Worm (Caenorhabditis elegans) whole organism, L4 larva: ENCODE measurements around the gene bath-45.

Experiments used
- D1046.2 ChIP-seq: fragments of 200-800 bp; sonication (Bioruptor generic); IDR thresholded peaks from 2 replicates; pipeline ENCODE4 v1.3.6; 2022; ENCODE audit warnings: missing genetic modification characterization, missing compliant biosample characterization
- F37D6.2 ChIP-seq: sonication (generic microtip); optimal IDR thresholded peaks from 2 replicates; lab custom pipeline; 2016; ENCODE audit warnings: mild to moderate bottlenecking, missing genetic modification characterization, missing compliant biosample characterization
- T26A8.4 ChIP-seq: fragments of 200-800 bp; sonication (Bioruptor generic); IDR thresholded peaks from 2 replicates; pipeline ENCODE4 v1.3.6; 2022; ENCODE audit warnings: missing genetic modification characterization, missing compliant biosample characterization
- Y75B8A.6 ChIP-seq: fragments of 200-800 bp; sonication (Bioruptor generic); IDR thresholded peaks from 2 replicates; pipeline ENCODE4 v1.3.6; 2022; ENCODE audit warnings: missing genetic modification reagents, missing genetic modification characterization, missing compliant biosample characterization
- ZK546.5 ChIP-seq, 2 experiments: sonication (generic microtip); optimal IDR thresholded peaks; 2 replicates each; lab custom pipeline; 2017; ENCODE audit warnings: missing biosample characterization in 2 of 2, missing genetic modification characterization in 2 of 2
- aha-1 ChIP-seq: fragments of 150-350 bp; peaks from one replicate; lab custom pipeline; 2014; ENCODE audit warnings: missing biosample characterization, missing genetic modification characterization
- ama-1 ChIP-seq: fragments of 150-350 bp; optimal IDR thresholded peaks from 2 replicates; lab custom pipeline; 2014; ENCODE audit warnings: inconsistent platforms, mixed read lengths
- attf-4 ChIP-seq: sonication (generic microtip); optimal IDR thresholded peaks from 3 replicates; lab custom pipeline; 2017; ENCODE audit warnings: missing biosample characterization, missing genetic modification characterization
- ceh-82 ChIP-seq: sonication (generic microtip); optimal IDR thresholded peaks from 2 replicates; lab custom pipeline; 2017; ENCODE audit warnings: missing biosample characterization, missing genetic modification characterization
- ces-1 ChIP-seq: fragments of 150-350 bp; sonication (generic microtip); optimal IDR thresholded peaks from 4 replicates; lab custom pipeline; 2014; ENCODE audit warnings: missing biosample characterization, missing genetic modification reagents, missing genetic modification characterization
- cey-2 ChIP-seq: sonication (generic microtip); optimal IDR thresholded peaks from 3 replicates; lab custom pipeline; 2017; ENCODE audit warnings: missing genetic modification characterization, mild to moderate bottlenecking, missing compliant biosample characterization, antibody characterized with exemption, borderline replicate concordance; ENCODE audit not compliant: insufficient read depth
- ctbp-1 ChIP-seq: fragments of 200-800 bp; sonication (Bioruptor generic); IDR thresholded peaks from 2 replicates; pipeline ENCODE4 v1.3.6; 2022; ENCODE audit warnings: missing genetic modification reagents, missing genetic modification characterization, missing compliant biosample characterization
- daf-12 ChIP-seq: fragments of 150-350 bp; optimal IDR thresholded peaks from 2 replicates; lab custom pipeline; 2014; ENCODE audit warnings: missing biosample characterization, missing genetic modification reagents, missing genetic modification characterization
- daf-19 ChIP-seq: fragments of 200-800 bp; sonication (Bioruptor generic); conservative IDR thresholded peaks from 2 replicates; pipeline ENCODE4 v1.3.6; 2022; ENCODE audit warnings: missing genetic modification characterization, missing compliant biosample characterization
- dmd-6 ChIP-seq: fragments of 200-800 bp; sonication (Bioruptor generic); IDR thresholded peaks from 2 replicates; pipeline ENCODE4 v1.3.6; 2022; ENCODE audit warnings: missing genetic modification reagents, missing genetic modification characterization, missing compliant biosample characterization
- dmd-8 ChIP-seq: fragments of 200-800 bp; sonication (Bioruptor generic); IDR thresholded peaks from 2 replicates; pipeline ENCODE4 v1.3.6; 2022; ENCODE audit warnings: missing genetic modification characterization, missing compliant biosample characterization
- dmd-9 ChIP-seq: fragments of 200-800 bp; sonication (Bioruptor generic); IDR thresholded peaks from 2 replicates; pipeline ENCODE4 v1.3.6; 2022; ENCODE audit warnings: missing genetic modification reagents, missing genetic modification characterization, missing compliant biosample characterization
- dpl-1 ChIP-seq: fragments of 150-350 bp; optimal IDR thresholded peaks from 2 replicates; lab custom pipeline; 2014; ENCODE audit warnings: missing biosample characterization, missing genetic modification reagents, missing genetic modification characterization
- duxl-1 ChIP-seq: sonication (generic microtip); optimal IDR thresholded peaks from 2 replicates; lab custom pipeline; 2016; ENCODE audit warnings: mild to moderate bottlenecking, missing genetic modification characterization, moderate library complexity, missing compliant biosample characterization; ENCODE audit not compliant: poor library complexity
- egl-43 ChIP-seq: fragments of 200-800 bp; sonication (Bioruptor generic); IDR thresholded peaks from 2 replicates; pipeline ENCODE4 v1.3.6; 2022; ENCODE audit warnings: missing genetic modification reagents, missing genetic modification characterization, missing compliant biosample characterization
- gei-8 ChIP-seq: fragments of 200-800 bp; sonication (Bioruptor generic); optimal IDR thresholded peaks from 2 replicates; lab custom pipeline; 2018; ENCODE audit warnings: mild to moderate bottlenecking, missing genetic modification characterization, missing compliant biosample characterization
- hlh-11 ChIP-seq: fragments of 200-800 bp; sonication (Bioruptor generic); optimal IDR thresholded peaks from 2 replicates; lab custom pipeline; 2018; ENCODE audit warnings: mild to moderate bottlenecking, missing genetic modification characterization, missing compliant biosample characterization
- hmg-1.1 ChIP-seq: fragments of 200-800 bp; sonication (Bioruptor generic); IDR thresholded peaks from 2 replicates; pipeline ENCODE4 v1.3.6; 2022; ENCODE audit warnings: missing genetic modification reagents, missing genetic modification characterization, missing compliant biosample characterization
- jun-1 ChIP-seq: fragments of 150-350 bp; optimal IDR thresholded peaks from 2 replicates; lab custom pipeline; 2014; ENCODE audit warnings: missing biosample characterization, missing genetic modification reagents, missing genetic modification characterization
- lin-1 ChIP-seq: fragments of 200-800 bp; sonication (Bioruptor generic); IDR thresholded peaks from 2 replicates; pipeline ENCODE4 v1.3.6; 2022; ENCODE audit warnings: missing genetic modification reagents, missing genetic modification characterization, missing compliant biosample characterization
- lin-15B ChIP-seq: fragments of 150-350 bp; sonication (generic microtip); optimal IDR thresholded peaks from 3 replicates; lab custom pipeline; 2014; ENCODE audit warnings: missing biosample characterization, missing genetic modification characterization
- lin-29 ChIP-seq: fragments of 200-800 bp; sonication (Bioruptor generic); IDR thresholded peaks from 2 replicates; pipeline ENCODE4 v1.3.6; 2022; ENCODE audit warnings: missing genetic modification reagents, missing genetic modification characterization, missing compliant biosample characterization
- madf-5 ChIP-seq, 2 experiments: fragments of 200-800 bp; sonication (Bioruptor generic); IDR thresholded peaks; 2 replicates each; pipeline ENCODE4 v1.3.6; 2022; ENCODE audit warnings: missing compliant biosample characterization in 2 of 2, missing genetic modification characterization in 2 of 2
- mxl-2 ChIP-seq: fragments of 200-800 bp; sonication (Bioruptor generic); conservative IDR thresholded peaks from 2 replicates; pipeline ENCODE4 v1.3.6; 2022; ENCODE audit warnings: missing genetic modification reagents, missing genetic modification characterization, missing compliant biosample characterization
- nhr-102 ChIP-seq: sonication (generic microtip); optimal IDR thresholded peaks from 2 replicates; lab custom pipeline; 2016; ENCODE audit warnings: mild to moderate bottlenecking, missing genetic modification characterization, moderate library complexity, missing compliant biosample characterization
- nhr-11 ChIP-seq: fragments of 150-350 bp; optimal IDR thresholded peaks from 2 replicates; lab custom pipeline; 2014; ENCODE audit warnings: missing biosample characterization, missing genetic modification characterization
- nhr-111 ChIP-seq: fragments of 200-800 bp; sonication (Bioruptor generic); optimal IDR thresholded peaks from 2 replicates; lab custom pipeline; 2018; ENCODE audit warnings: mild to moderate bottlenecking, missing genetic modification characterization, missing compliant biosample characterization
- nhr-25 ChIP-seq: sonication (generic microtip); optimal IDR thresholded peaks from 2 replicates; lab custom pipeline; 2017; ENCODE audit warnings: missing genetic modification characterization, mild to moderate bottlenecking, missing compliant biosample characterization, antibody characterized with exemption, moderate library complexity, borderline replicate concordance; ENCODE audit not compliant: insufficient read depth
- nhr-48 ChIP-seq: sonication (generic microtip); optimal IDR thresholded peaks from 2 replicates; lab custom pipeline; 2016; ENCODE audit warnings: mild to moderate bottlenecking, missing genetic modification characterization, missing compliant biosample characterization
- nhr-6 ChIP-seq: fragments of 150-350 bp; optimal IDR thresholded peaks from 2 replicates; lab custom pipeline; 2014; ENCODE audit warnings: missing biosample characterization, missing genetic modification characterization
- nhr-76 ChIP-seq: fragments of 150-350 bp; optimal IDR thresholded peaks from 2 replicates; lab custom pipeline; 2014; ENCODE audit warnings: missing biosample characterization, missing genetic modification characterization
- nhr-77 ChIP-seq: fragments of 150-350 bp; optimal IDR thresholded peaks from 2 replicates; lab custom pipeline; 2014; ENCODE audit warnings: missing biosample characterization, missing genetic modification characterization
- pha-4 ChIP-seq, 2 experiments: fragments of 150-350 bp in 1 of 2; fragments of 200-800 bp in 1 of 2; sonication (Bioruptor generic) in 1 of 2; IDR thresholded peaks in 1 of 2; optimal IDR thresholded peaks in 1 of 2; 2 replicates each; pipeline versions ENCODE4 v1.3.6 to Lab custom; 2014 to 2022; ENCODE audit warnings: missing genetic modification characterization in 2 of 2, missing genetic modification reagents in 2 of 2, missing biosample characterization in 1 of 2, missing compliant biosample characterization in 1 of 2
- pqm-1 ChIP-seq: sonication (generic microtip); optimal IDR thresholded peaks from 2 replicates; lab custom pipeline; 2017; ENCODE audit warnings: missing biosample characterization, missing genetic modification characterization
- rbr-2 ChIP-seq: sonication (generic microtip); optimal IDR thresholded peaks from 2 replicates; lab custom pipeline; 2016; ENCODE audit warnings: missing genotype, missing genetic modification characterization, missing compliant biosample characterization
- set-16 ChIP-seq: fragments of 200-800 bp; sonication (Bioruptor generic); IDR thresholded peaks from 2 replicates; pipeline ENCODE4 v1.3.6; 2022; ENCODE audit warnings: missing genetic modification reagents, missing genetic modification characterization, missing compliant biosample characterization
- snpc-1.2 ChIP-seq: fragments of 200-800 bp; sonication (Bioruptor generic); IDR thresholded peaks from 2 replicates; pipeline ENCODE4 v1.3.6; 2022; ENCODE audit warnings: missing genetic modification reagents, missing genetic modification characterization, missing compliant biosample characterization
- snpc-4 ChIP-seq: fragments of 150-350 bp; optimal IDR thresholded peaks from 2 replicates; lab custom pipeline; 2014; ENCODE audit warnings: missing biosample characterization, missing genetic modification characterization
- spr-1 ChIP-seq: sonication (generic microtip); optimal IDR thresholded peaks from 2 replicates; lab custom pipeline; 2016; ENCODE audit warnings: mild to moderate bottlenecking, missing genetic modification characterization, missing compliant biosample characterization
- spr-3 ChIP-seq: fragments of 200-800 bp; sonication (Bioruptor generic); optimal IDR thresholded peaks from 2 replicates; lab custom pipeline; 2018; ENCODE audit warnings: mild to moderate bottlenecking, missing genetic modification characterization, missing compliant biosample characterization
- tra-1 ChIP-seq: fragments of 200-800 bp; sonication (Bioruptor generic); IDR thresholded peaks from 2 replicates; pipeline ENCODE4 v1.3.6; 2022; ENCODE audit warnings: missing genetic modification reagents, missing genetic modification characterization, missing compliant biosample characterization
- unc-62 ChIP-seq, 3 experiments: fragments of 150-350 bp in 1 of 3; sonication (generic microtip); optimal IDR thresholded peaks in 2 of 3; peaks in 1 of 3; 1 replicate in 1 of 3; 2 replicates in 2 of 3; lab custom pipeline; 2014 to 2017; ENCODE audit warnings: missing biosample characterization in 3 of 3, missing genetic modification characterization in 3 of 3, missing genetic modification reagents in 3 of 3, missing genotype in 1 of 3
- zfp-3 ChIP-seq: fragments of 200-800 bp; sonication (Bioruptor generic); conservative IDR thresholded peaks from 2 replicates; pipeline ENCODE4 v1.3.6; 2022; ENCODE audit warnings: missing genetic modification reagents, missing genetic modification characterization, missing compliant biosample characterization
- ztf-11 ChIP-seq: fragments of 150-350 bp; optimal IDR thresholded peaks from 2 replicates; lab custom pipeline; 2014; ENCODE audit warnings: missing biosample characterization, missing genetic modification characterization
- ztf-7 ChIP-seq: fragments of 150-350 bp; optimal IDR thresholded peaks from 2 replicates; lab custom pipeline; 2014; ENCODE audit warnings: missing biosample characterization, missing genetic modification characterization

bath-45 gene

DNA sequence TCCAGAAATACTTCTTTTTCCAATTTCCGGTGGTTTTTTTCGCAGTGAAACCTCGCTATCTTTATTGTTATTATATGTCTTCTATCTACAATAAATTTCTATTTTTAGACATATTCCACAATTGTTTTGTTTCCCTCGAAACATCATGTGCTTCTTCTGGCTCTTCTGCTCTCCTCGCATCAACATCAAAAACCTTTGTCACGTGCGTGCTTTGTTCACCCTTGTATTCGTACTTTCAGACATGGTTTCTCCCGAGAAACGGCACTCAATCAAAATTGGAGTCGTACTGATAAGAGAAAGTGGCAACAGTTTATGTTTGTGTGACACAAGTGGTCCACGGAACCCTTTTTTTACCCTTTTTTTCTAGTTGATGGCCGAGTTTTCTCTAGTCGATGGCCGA lies 45.1 kb upstream of the bath-45 start (continued):
- TF ChIP-seq attf-4 (tag; lab: Kevin White, UChicago): no peak
- TF ChIP-seq unc-62 (GFP tag; optimal IDR thresholded peaks at IDR 0.05 in 1 of 2; lab: Kevin White, UChicago): peak in 1 of 2 experiments; percentile 92
- TF ChIP-seq unc-62 (tag; optimal IDR thresholded peaks at IDR 0.05; lab: Kevin White, UChicago): no peak
- TF ChIP-seq nhr-25 (tag; lab: Kevin White, UChicago): no peak
- TF ChIP-seq pqm-1 (tag; lab: Kevin White, UChicago): peak; percentile 78
- TF ChIP-seq lin-1 (GFP tag; lab: Robert Waterston, UW): peak; percentile 86
- peak; percentile 80 for TF ChIP-seq nhr-102 (tag; lab: Kevin White, UChicago)
- peak; percentile 45; the same call in 1 of the 2 replicates for TF ChIP-seq mxl-2 (GFP tag; lab: Robert Waterston, UW)
- TF ChIP-seq snpc-1.2 (GFP tag; lab: Robert Waterston, UW): no peak
- no peak for TF ChIP-seq gei-8
- TF ChIP-seq jun-1 (tag; lab: Kevin White, UChicago): no peak
- no peak for TF ChIP-seq set-16 (GFP tag; lab: Robert Waterston, UW)
- no peak for TF ChIP-seq ceh-82 (tag; lab: Kevin White, UChicago)
- no peak for TF ChIP-seq nhr-111
- TF ChIP-seq lin-29 (GFP tag; lab: Robert Waterston, UW): no peak
- TF ChIP-seq lin-15B (tag; lab: Kevin White, UChicago): no peak
- no peak for TF ChIP-seq ztf-11 (tag; lab: Kevin White, UChicago)
- no peak for TF ChIP-seq dmd-9 (GFP tag; lab: Robert Waterston, UW)
- no peak for TF ChIP-seq D1046.2 (GFP tag; lab: Robert Waterston, UW)
- TF ChIP-seq dmd-6 (GFP tag; lab: Robert Waterston, UW): peak; percentile 93
- no peak for TF ChIP-seq nhr-76
- no peak for TF ChIP-seq madf-5 (GFP tag; IDR thresholded peaks at IDR 0.05; lab: Robert Waterston, UW)
- no peak for TF ChIP-seq ZK546.5 (tag; optimal IDR thresholded peaks at IDR 0.05; lab: Kevin White, UChicago)
- no peak for TF ChIP-seq Y75B8A.6
- no peak for TF ChIP-seq nhr-11
- TF ChIP-seq hmg-1.1: no peak
- no peak for TF ChIP-seq spr-1 (tag; lab: Kevin White, UChicago)
- TF ChIP-seq F37D6.2: no peak
- no peak for TF ChIP-seq spr-3 (GFP tag; lab: Kevin White, UChicago)
- TF ChIP-seq ctbp-1 (GFP tag; lab: Robert Waterston, UW): no peak
- TF ChIP-seq nhr-77 (tag; lab: Kevin White, UChicago): peak; percentile 55
- no peak for TF ChIP-seq cey-2 (tag; lab: Kevin White, UChicago)
- no peak for TF ChIP-seq aha-1 (tag; lab: Kevin White, UChicago)
- TF ChIP-seq rbr-2 (tag; lab: Kevin White, UChicago): no peak
- 0 out of 2 replicates have a peak, but pooled peaks have one; percentile 15 for TF ChIP-seq pha-4 (GFP tag; IDR thresholded peaks at IDR 0.05; lab: Robert Waterston, UW)
- TF ChIP-seq pha-4 (tag; optimal IDR thresholded peaks at IDR 0.05; lab: Kevin White, UChicago): no peak
- TF ChIP-seq dpl-1 (GFP tag; lab: Kevin White, UChicago): no peak
- TF ChIP-seq duxl-1 (tag; lab: Kevin White, UChicago): no peak
- TF ChIP-seq dmd-8 (GFP tag; lab: Robert Waterston, UW): no peak
- no peak for TF ChIP-seq daf-12 (tag; lab: Kevin White, UChicago)
- TF ChIP-seq ztf-7 (tag; lab: Kevin White, UChicago): no peak

DNA sequence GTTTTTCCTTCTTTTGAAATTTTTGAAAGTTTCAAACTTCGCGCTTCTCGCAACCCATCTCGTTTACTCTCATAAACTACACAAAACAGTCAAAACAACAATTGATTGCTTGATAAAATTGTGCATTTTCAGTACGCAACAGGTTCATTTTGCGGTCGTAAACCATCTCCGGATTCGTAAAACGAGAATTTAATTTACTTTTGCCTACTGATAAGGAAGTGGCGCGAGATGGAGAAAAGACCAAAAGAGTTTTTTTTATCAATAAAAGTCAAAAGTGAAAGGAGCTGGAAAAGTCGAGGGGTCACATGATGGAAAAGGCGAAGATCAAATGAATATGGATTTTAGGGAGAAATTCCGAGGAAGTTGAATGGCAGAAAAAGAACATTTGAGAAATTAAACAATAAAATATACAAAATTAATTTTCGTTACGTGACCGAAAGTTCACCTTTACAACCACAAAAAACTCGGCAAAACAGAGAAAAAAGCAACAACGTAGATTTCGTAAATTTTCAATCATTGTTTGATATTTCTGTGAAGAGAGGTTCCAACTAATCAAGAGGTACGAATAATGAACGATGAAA lies 43.9 kb upstream of the bath-45 start, which contains the start of gene F42G4.6:
TSS of gene F42G4.6 (plus strand) at position 531 of the 581 bp plus-strand sequence.
- TF ChIP-seq Y75B8A.6 (no peak), daf-19 (GFP tag; lab: Robert Waterston, UW) (no peak), set-16 (GFP tag; lab: Robert Waterston, UW) (no peak), zfp-3 (GFP tag; lab: Robert Waterston, UW) (no peak), snpc-4 (tag; lab: Kevin White, UChicago) (no peak), nhr-6 (tag; lab: Kevin White, UChicago) (no peak), egl-43 (no peak), nhr-77 (tag; lab: Kevin White, UChicago) (peak; percentile 36), nhr-25 (tag; lab: Kevin White, UChicago) (no peak), hlh-11 (peak; percentile 78), tra-1 (GFP tag; lab: Robert Waterston, UW) (peak; percentile 75), nhr-48 (peak; percentile 77), T26A8.4 (GFP tag; lab: Robert Waterston, UW) (no peak), pha-4 (GFP tag; IDR thresholded peaks at IDR 0.05; lab: Robert Waterston, UW) (no peak), pha-4 (tag; optimal IDR thresholded peaks at IDR 0.05; lab: Kevin White, UChicago) (no peak), ces-1 (GFP tag; lab: Kevin White, UChicago) (no peak), ama-1 (no peak)
